Fruit fly (Drosophila melanogaster): ENCODE data around the gene galene.
"Not testable (repeated sequence)": the region's sequence is repeated elsewhere in the genome, so short reads cannot be mapped to it uniquely, and the experiment has no call there.

Gene galene

dm6 chr3L:1232582-1232981 is 2.9 kb upstream of the galene start, which contains the start of gene CG33965:
TSS of gene CG33965 (plus strand) at chr3L:1232882.
- TF ChIP-seq CG9948 (tag; optimal IDR thresholded peaks at IDR 0.05) (no peak), CG4496 (GFP tag; IDR thresholded peaks at IDR 0.05) (no peak), CG10348 (GFP tag; IDR thresholded peaks at IDR 0.05) (no peak), CG14655 (GFP tag; optimal IDR thresholded peaks at IDR 0.05) (no peak), D1 (tag; optimal IDR thresholded peaks at IDR 0.05) (no peak), rn (GFP tag; IDR thresholded peaks at IDR 0.05) (no peak), CG15710 (tag; optimal IDR thresholded peaks at IDR 0.05) (no peak), EcR (GFP tag; optimal IDR thresholded peaks at IDR 0.05) (no peak), Snoo (tag; optimal IDR thresholded peaks at IDR 0.05) (no peak), CG12605 (GFP tag; IDR thresholded peaks at IDR 0.05) (no peak), CG17806 (tag; optimal IDR thresholded peaks at IDR 0.05) (no peak), gl (tag; optimal IDR thresholded peaks at IDR 0.05) (no peak), Ets98B (GFP tag; IDR thresholded peaks at IDR 0.05) (no peak), CG32121 (GFP tag; IDR thresholded peaks at IDR 0.05) (no peak), Pif1B (GFP tag; optimal IDR thresholded peaks at IDR 0.05) (no peak), CG34367 (tag; optimal IDR thresholded peaks at IDR 0.05) (no peak), CG8159 (tag; optimal IDR thresholded peaks at IDR 0.05) (no peak), Pif1A (GFP tag; optimal IDR thresholded peaks at IDR 0.05) (no peak), fd96Ca (GFP tag; IDR thresholded peaks at IDR 0.05) (no peak), CG8301 (tag; optimal IDR thresholded peaks at IDR 0.05) (no peak)

- no peak for TF ChIP-seq CG32121 (GFP tag; IDR thresholded peaks at IDR 0.05)
- no peak for TF ChIP-seq CG15710 (tag; optimal IDR thresholded peaks at IDR 0.05)
- no peak for TF ChIP-seq CG17806 (tag; optimal IDR thresholded peaks at IDR 0.05)
- no peak for TF ChIP-seq Snoo (tag; optimal IDR thresholded peaks at IDR 0.05)
- TF ChIP-seq D1 (tag; optimal IDR thresholded peaks at IDR 0.05) = no peak
- TF ChIP-seq CG9948 (tag; optimal IDR thresholded peaks at IDR 0.05) = no peak
- no peak for TF ChIP-seq EcR (GFP tag; optimal IDR thresholded peaks at IDR 0.05)
- TF ChIP-seq Pif1B (GFP tag; optimal IDR thresholded peaks at IDR 0.05) = no peak
- TF ChIP-seq CG34367 (tag; optimal IDR thresholded peaks at IDR 0.05) = no peak
- no peak for TF ChIP-seq CG8301 (tag; optimal IDR thresholded peaks at IDR 0.05)
- no peak for TF ChIP-seq CG8159 (tag; optimal IDR thresholded peaks at IDR 0.05)
- no peak for TF ChIP-seq Ets98B (GFP tag; IDR thresholded peaks at IDR 0.05)
- TF ChIP-seq fd96Ca (GFP tag; IDR thresholded peaks at IDR 0.05) = no peak
- no peak for TF ChIP-seq CG13204 (GFP tag; optimal IDR thresholded peaks at IDR 0.05)
- TF ChIP-seq CG14655 (GFP tag; optimal IDR thresholded peaks at IDR 0.05) = no peak
- no peak for TF ChIP-seq rn (GFP tag; IDR thresholded peaks at IDR 0.05)
- no peak for TF ChIP-seq CG10348 (GFP tag; IDR thresholded peaks at IDR 0.05)
- TF ChIP-seq CG4496 (GFP tag; IDR thresholded peaks at IDR 0.05) = no peak
These were observed 1.7 kb upstream of the galene start, which contains the start of gene CG33966 for dm6 chr3L:1233830-1234229. TSS of gene CG33966 (plus strand) at chr3L:1234130.

- TF ChIP-seq fd96Ca (GFP tag; IDR thresholded peaks at IDR 0.05) (no peak), CG13204 (GFP tag; optimal IDR thresholded peaks at IDR 0.05) (no peak), Pif1B (GFP tag; optimal IDR thresholded peaks at IDR 0.05) (no peak), CG17806 (tag; optimal IDR thresholded peaks at IDR 0.05) (no peak), EcR (GFP tag; optimal IDR thresholded peaks at IDR 0.05) (no peak), Ets98B (GFP tag; IDR thresholded peaks at IDR 0.05) (no peak), CG9948 (tag; optimal IDR thresholded peaks at IDR 0.05) (no peak), CG15710 (tag; optimal IDR thresholded peaks at IDR 0.05) (no peak), CG34367 (tag; optimal IDR thresholded peaks at IDR 0.05) (no peak)
These were observed 2.7 kb downstream of the galene start, which contains the start of gene CG9192 for dm6 chr3L:1238219-1238618. TSS of gene CG9192 (minus strand) at chr3L:1238319.

dm6 chr3L:1245810-1246209 is 10.3 kb downstream of the galene start, which contains the start of gene Klp61F:
TSS of gene Klp61F (minus strand) at chr3L:1245910.
- not testable (repeated sequence) for TF ChIP-seq CG8159 (tag; optimal IDR thresholded peaks at IDR 0.05); D1 (tag; optimal IDR thresholded peaks at IDR 0.05); CG13204 (GFP tag; optimal IDR thresholded peaks at IDR 0.05)

dm6 chr3L:1246823-1247222 is 11.3 kb downstream of the galene start, which contains the start of gene CG32318:
TSS of gene CG32318 (minus strand) at chr3L:1246923.
- not testable (repeated sequence) for TF ChIP-seq Pif1B (GFP tag; optimal IDR thresholded peaks at IDR 0.05); Snoo (tag; optimal IDR thresholded peaks at IDR 0.05); CG32121 (GFP tag; IDR thresholded peaks at IDR 0.05)

dm6 chr3L:1247627-1248295 is 12.2 kb downstream of the galene start, which contains the start of the genes Psf1 and Sac1:
TSS of gene Psf1 (minus strand) at chr3L:1247677.
TSS of gene Sac1 (plus strand) at chr3L:1247817.
- TF ChIP-seq CG8159 (tag; optimal IDR thresholded peaks at IDR 0.05) (peak; percentile 19), D1 (tag; optimal IDR thresholded peaks at IDR 0.05) (no peak), gl (tag; optimal IDR thresholded peaks at IDR 0.05) (no peak), rn (GFP tag; IDR thresholded peaks at IDR 0.05) (0 out of 2 replicates have a peak, but pooled peaks have one; percentile 13), CG9948 (tag; optimal IDR thresholded peaks at IDR 0.05) (no peak), CG12605 (GFP tag; IDR thresholded peaks at IDR 0.05) (no peak), CG13204 (GFP tag; optimal IDR thresholded peaks at IDR 0.05) (no peak), fd96Ca (GFP tag; IDR thresholded peaks at IDR 0.05) (peak; percentile 51; the same call in 1 of the 3 replicates), Pif1B (GFP tag; optimal IDR thresholded peaks at IDR 0.05) (no peak), CG32121 (GFP tag; IDR thresholded peaks at IDR 0.05) (no peak), CG4496 (GFP tag; IDR thresholded peaks at IDR 0.05) (0 out of 3 replicates have a peak, but pooled peaks have one; percentile 47), EcR (GFP tag; optimal IDR thresholded peaks at IDR 0.05) (no peak), CG10348 (GFP tag; IDR thresholded peaks at IDR 0.05) (no peak), CG8301 (tag; optimal IDR thresholded peaks at IDR 0.05) (no peak), Snoo (tag; optimal IDR thresholded peaks at IDR 0.05) (no peak), CG34367 (tag; optimal IDR thresholded peaks at IDR 0.05) (peak; percentile 1), CG17806 (tag; optimal IDR thresholded peaks at IDR 0.05) (no peak), Ets98B (GFP tag; IDR thresholded peaks at IDR 0.05) (no peak), CG14655 (GFP tag; optimal IDR thresholded peaks at IDR 0.05) (no peak), Pif1A (GFP tag; optimal IDR thresholded peaks at IDR 0.05) (no peak), CG15710 (tag; optimal IDR thresholded peaks at IDR 0.05) (peak; percentile 26)

All from whole organism, pupa.